Fruit fly (Drosophila melanogaster): ENCODE results near the gene Lip2.

Gene Lip2

DNA sequence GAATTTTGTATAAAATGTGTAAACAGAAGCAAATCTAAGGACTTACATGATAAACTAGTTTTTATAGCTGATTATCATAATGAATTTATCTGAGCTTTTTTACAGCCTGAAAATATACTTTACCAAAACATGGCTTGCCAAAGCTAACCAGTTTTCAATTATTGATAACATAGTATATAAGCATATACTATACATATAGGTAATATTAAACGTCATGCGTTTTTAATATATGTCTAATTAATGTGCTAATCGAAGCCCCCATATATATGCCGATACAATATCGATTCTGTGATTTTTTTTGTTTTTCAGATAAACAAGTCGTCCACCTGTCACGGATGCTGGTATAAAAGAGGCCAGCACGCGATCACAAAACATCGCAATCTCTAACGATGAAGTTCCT lies 27.7 kb downstream of the Lip2 start, which contains the start of gene CG17107:
Gene CG17107, plus strand, starts transcription at position 301 of the 400 bp plus-strand sequence.
- TF ChIP-seq Sox14 (GFP tag; optimal IDR thresholded peaks at IDR 0.05) (no peak), Hr38 (GFP tag; optimal IDR thresholded peaks at IDR 0.05) (no peak), CG10631 (GFP tag; optimal IDR thresholded peaks at IDR 0.05) (no peak), CG8119 (GFP tag; IDR thresholded peaks at IDR 0.05) (no peak), esn (GFP tag; optimal IDR thresholded peaks at IDR 0.05) (no peak), Blimp-1 (GFP tag; optimal IDR thresholded peaks at IDR 0.05) (no peak), Smox (GFP tag; optimal IDR thresholded peaks at IDR 0.05) (no peak), lz (GFP tag; optimal IDR thresholded peaks at IDR 0.05) (no peak), CG10669 (GFP tag; optimal IDR thresholded peaks at IDR 0.05) (no peak), CG15336 (GFP tag; IDR thresholded peaks at IDR 0.05) (no peak), CG6792 (GFP tag; optimal IDR thresholded peaks at IDR 0.05) (no peak), CG4318 (GFP tag; optimal IDR thresholded peaks at IDR 0.05) (no peak), Gug (GFP tag; IDR thresholded peaks at IDR 0.05) (no peak)

DNA sequence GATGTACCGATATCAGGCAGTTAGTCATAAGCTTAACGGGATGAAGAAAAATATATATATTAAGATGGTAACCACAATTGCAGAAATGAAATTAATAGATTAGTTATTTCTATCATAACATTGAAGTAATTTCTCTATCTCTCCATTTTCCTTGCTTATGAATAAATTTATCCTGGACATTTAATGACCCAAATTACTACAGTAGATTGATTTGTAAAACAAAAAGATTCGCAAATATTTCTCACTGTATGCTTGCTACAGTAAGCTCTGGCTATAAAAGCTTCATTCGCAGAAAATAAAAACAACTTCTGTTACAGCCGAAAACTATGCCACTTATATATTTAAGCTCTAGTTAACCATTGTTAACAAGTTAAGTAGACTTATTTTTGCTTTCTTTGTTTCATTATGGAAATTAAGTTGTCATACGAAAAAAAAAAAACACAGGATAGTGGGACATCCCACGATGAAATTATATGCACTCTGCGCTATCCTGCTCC lies 28.6 kb downstream of the Lip2 start, which contains the start of gene CG17105:
Gene CG17105, plus strand, starts transcription at position 447 of the 497 bp plus-strand sequence.
- TF ChIP-seq CG8632 (GFP tag; optimal IDR thresholded peaks at IDR 0.05) (no peak), CG3919 (GFP tag; optimal IDR thresholded peaks at IDR 0.05) (peak; percentile 26), fd59A (GFP tag; optimal IDR thresholded peaks at IDR 0.05) (no peak), vri (GFP tag; optimal IDR thresholded peaks at IDR 0.05) (no peak), pdm3 (GFP tag; optimal IDR thresholded peaks at IDR 0.05) (no peak), CG1621 (tag; optimal IDR thresholded peaks at IDR 0.05) (no peak), topi (GFP tag; optimal IDR thresholded peaks at IDR 0.05) (no peak), Hr4 (GFP tag; optimal IDR thresholded peaks at IDR 0.05) (peak; percentile 48), CG6808 (GFP tag; optimal IDR thresholded peaks at IDR 0.05) (no peak), CG34406 (GFP tag; optimal IDR thresholded peaks at IDR 0.05) (no peak), fkh (GFP tag; optimal IDR thresholded peaks at IDR 0.05) (no peak), CG8119 (GFP tag; IDR thresholded peaks at IDR 0.05) (0 out of 3 replicates have a peak, but pooled peaks have one; percentile 18), dac (GFP tag; optimal IDR thresholded peaks at IDR 0.05) (no peak), Eip78C (GFP tag) (peak; percentile 69), Eip75B (GFP tag; optimal IDR thresholded peaks at IDR 0.05) (no peak), CG8319 (GFP tag; optimal IDR thresholded peaks at IDR 0.05) (no peak), CG11294 (GFP tag; IDR thresholded peaks at IDR 0.05) (no peak), CG11902 (GFP tag; optimal IDR thresholded peaks at IDR 0.05) (no peak), fd85E (GFP tag; optimal IDR thresholded peaks at IDR 0.05) (no peak), Sox14 (GFP tag; optimal IDR thresholded peaks at IDR 0.05) (no peak), CG4318 (GFP tag; optimal IDR thresholded peaks at IDR 0.05) (no peak), Eip93F (GFP tag; optimal IDR thresholded peaks at IDR 0.05) (no peak), CG10631 (GFP tag; optimal IDR thresholded peaks at IDR 0.05) (no peak), cyc (GFP tag; optimal IDR thresholded peaks at IDR 0.05) (no peak), acj6 (GFP tag; optimal IDR thresholded peaks at IDR 0.05) (peak; percentile 0), CG31627 (GFP tag; optimal IDR thresholded peaks at IDR 0.05) (no peak), OdsH (GFP tag; optimal IDR thresholded peaks at IDR 0.05) (no peak), CG3032 (tag; optimal IDR thresholded peaks at IDR 0.05) (no peak), ss (GFP tag; optimal IDR thresholded peaks at IDR 0.05) (no peak), CG6854 (GFP tag; optimal IDR thresholded peaks at IDR 0.05) (no peak), Lpt (GFP tag; optimal IDR thresholded peaks at IDR 0.05) (no peak), eg (GFP tag; IDR thresholded peaks at IDR 0.05) (no peak; the same call in 2 of the 3 replicates), CG32006 (GFP tag; optimal IDR thresholded peaks at IDR 0.05) (peak; percentile 29), CG15336 (GFP tag; IDR thresholded peaks at IDR 0.05) (peak; percentile 61), svp (GFP tag) (no peak), CG11762 (GFP tag; optimal IDR thresholded peaks at IDR 0.05; ENCODE audit: insufficient read depth) (no peak), Hr39 (GFP tag; optimal IDR thresholded peaks at IDR 0.05) (no peak), Met (GFP tag; optimal IDR thresholded peaks at IDR 0.05) (no peak), salr (GFP tag; optimal IDR thresholded peaks at IDR 0.05) (no peak)
